Fruit fly (Drosophila melanogaster) whole organism, adult: ENCODE data around the gene mRpS11.

ENCODE experiments used
- CG11617 ChIP-seq: fragments of 200-800 bp; sonication (Bioruptor generic); optimal IDR thresholded peaks from 2 replicates; lab custom pipeline; 2017; ENCODE audit warnings: mild to moderate bottlenecking, missing biosample characterization, missing genetic modification reagents, missing genetic modification characterization
- Clk ChIP-seq: fragments of 200-800 bp; sonication (Bioruptor generic); optimal IDR thresholded peaks from 2 replicates; lab custom pipeline; 2017; ENCODE audit warnings: missing biosample characterization, missing genetic modification characterization
- Crg-1 ChIP-seq: fragments of 200-800 bp; sonication (Bioruptor generic); optimal IDR thresholded peaks from 2 replicates; lab custom pipeline; 2016; ENCODE audit warnings: missing biosample characterization, missing genetic modification characterization
- Hr96 ChIP-seq: fragments of 200-800 bp; sonication (Bioruptor generic); optimal IDR thresholded peaks from 2 replicates; lab custom pipeline; 2016; ENCODE audit warnings: missing biosample characterization, missing genetic modification characterization
- Mnt ChIP-seq: fragments of 200-800 bp; sonication (Bioruptor generic); optimal IDR thresholded peaks from 2 replicates; lab custom pipeline; 2016; ENCODE audit warnings: missing biosample characterization, mild to moderate bottlenecking, missing genetic modification characterization
- tj ChIP-seq: fragments of 200-800 bp; sonication (Bioruptor generic); optimal IDR thresholded peaks from 3 replicates; lab custom pipeline; 2017; ENCODE audit warnings: missing biosample characterization, mild to moderate bottlenecking, missing genetic modification characterization, moderate library complexity
- toe ChIP-seq: fragments of 200-800 bp; sonication (Bioruptor generic); optimal IDR thresholded peaks from 2 replicates; lab custom pipeline; 2016; ENCODE audit warnings: missing biosample characterization, missing genetic modification characterization

DNA sequence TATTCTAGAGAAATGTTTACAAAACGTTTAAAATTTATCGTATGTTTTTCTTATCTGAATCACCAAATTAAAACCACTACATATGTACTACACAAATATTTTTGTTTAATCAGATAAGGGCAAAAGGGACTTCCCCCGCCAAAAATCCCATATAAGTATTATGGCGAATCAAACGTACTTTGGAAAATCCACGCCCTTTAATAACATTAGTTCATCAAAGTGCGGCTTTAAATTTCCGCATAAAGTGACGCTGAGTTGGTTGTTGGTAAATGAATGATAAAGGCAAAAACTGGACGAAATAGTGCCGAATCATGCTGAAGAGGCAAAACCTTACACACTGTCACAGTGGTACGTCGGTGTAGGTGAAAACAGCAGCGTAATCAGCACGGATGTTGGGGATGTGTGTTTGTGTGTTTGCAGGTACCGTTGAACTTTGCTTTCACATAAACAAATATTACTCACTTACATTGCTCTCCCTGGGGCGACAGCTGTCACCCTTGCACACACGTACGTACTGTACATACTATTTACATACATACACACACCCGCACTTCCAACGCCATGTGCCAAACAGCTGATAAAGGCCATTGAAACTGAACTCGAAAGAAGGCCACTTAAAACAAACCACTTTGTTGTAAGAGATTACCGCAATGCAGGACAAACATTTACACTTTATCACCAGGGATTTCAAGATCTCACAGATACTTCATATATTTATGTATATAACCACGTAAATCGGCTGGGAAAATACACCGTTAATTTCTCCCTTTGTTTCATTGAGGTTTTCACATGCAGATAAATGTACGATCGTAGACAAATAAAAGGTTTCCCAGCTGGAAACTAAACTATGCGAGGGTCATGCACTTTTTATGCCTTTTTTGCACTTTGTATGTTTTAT lies 6.7 kb downstream of the mRpS11 start:
- TF ChIP-seq toe (no peak), tj (GFP tag; lab: Kevin White, UChicago) (peak; percentile 97), CG11617 (GFP tag; lab: Kevin White, UChicago) (no peak), Crg-1 (GFP tag; lab: Kevin White, UChicago) (no peak), Mnt (GFP tag; lab: Kevin White, UChicago) (peak; percentile 90), Clk (GFP tag; lab: Kevin White, UChicago) (no peak), Hr96 (GFP tag; lab: Kevin White, UChicago) (peak; percentile 29)
